Worm (Caenorhabditis elegans) whole organism, early embryonic: ENCODE data around the gene F17C8.6.

Source experiments
- F13C5.2 ChIP-seq: sonication (generic microtip); optimal IDR thresholded peaks from 2 replicates; lab custom pipeline; 2017; ENCODE audit warnings: mild to moderate bottlenecking, missing genetic modification characterization, inconsistent platforms, missing compliant biosample characterization
- ama-1 ChIP-seq: fragments of 150-350 bp; optimal IDR thresholded peaks from 2 replicates; lab custom pipeline; 2014
- ceh-36 ChIP-seq: sonication (generic microtip); optimal IDR thresholded peaks from 2 replicates; lab custom pipeline; 2016; ENCODE audit warnings: missing genetic modification characterization, inconsistent platforms, missing compliant biosample characterization
- ets-7 ChIP-seq: sonication (generic microtip); optimal IDR thresholded peaks from 2 replicates; lab custom pipeline; 2016; ENCODE audit warnings: missing genotype, missing genetic modification characterization, missing compliant biosample characterization
- flt-1 ChIP-seq: fragments of 200-800 bp; sonication (Bioruptor generic); IDR thresholded peaks from 2 replicates; pipeline ENCODE4 v1.3.6; 2022; ENCODE audit warnings: missing genetic modification characterization, missing compliant biosample characterization
- tra-4 ChIP-seq: sonication (generic microtip); optimal IDR thresholded peaks from 2 replicates; lab custom pipeline; 2017; ENCODE audit warnings: missing genetic modification characterization, missing compliant biosample characterization

DNA sequence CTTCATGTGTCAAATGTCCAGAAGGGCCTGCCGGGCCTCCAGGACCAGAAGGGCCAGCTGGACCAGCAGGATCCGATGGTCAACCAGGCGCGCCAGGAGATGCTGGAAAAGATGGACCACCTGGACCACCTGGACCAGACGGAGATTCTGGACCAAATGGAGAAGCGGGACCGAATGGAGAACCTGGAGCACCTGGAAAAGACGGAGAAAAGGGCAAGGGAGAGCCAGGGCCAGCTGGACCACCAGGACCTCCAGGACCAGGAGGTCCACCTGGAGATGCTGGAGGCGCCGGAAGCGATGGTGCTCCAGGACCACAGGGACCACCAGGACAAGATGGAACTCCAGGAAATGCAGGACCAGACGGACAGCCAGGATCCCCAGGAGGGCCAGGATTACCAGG is 2.8 kb upstream of the F17C8.6 start:
- TF ChIP-seq ama-1 (no peak), flt-1 (GFP tag; lab: Robert Waterston, UW) (no peak), ets-7 (tag; lab: Kevin White, UChicago) (no peak), tra-4 (tag; lab: Kevin White, UChicago) (no peak), F13C5.2 (tag; lab: Kevin White, UChicago) (no peak), ceh-36 (tag; lab: Kevin White, UChicago) (no peak)
